Fruit fly (Drosophila melanogaster): Measurements from ENCODE around the gene CG4972.

Gene CG4972

dm6 chr2L:10299077-10299809, 15.3 kb upstream of the CG4972 start:
- TF ChIP-seq CTCF (optimal IDR thresholded peaks at IDR 0.05) (no peak), CG8478 (optimal IDR thresholded peaks at IDR 0.05) (no peak)

dm6 chr2L:10299810-10300147, 14.8 kb upstream of the CG4972 start, which contains the start of gene CYLD:
Gene CYLD (minus strand): TSS chr2L:10299847.
- TF ChIP-seq CTCF (optimal IDR thresholded peaks at IDR 0.05) (no peak), CG8478 (optimal IDR thresholded peaks at IDR 0.05) (no peak)

- TF ChIP-seq CTCF (optimal IDR thresholded peaks at IDR 0.05) (no peak), CG8478 (optimal IDR thresholded peaks at IDR 0.05) (no peak)
These were observed 12.7 kb upstream of the CG4972 start, which contains the start of gene CG13138 for dm6 chr2L:10301918-10302317. Gene CG13138 (minus strand): TSS chr2L:10302018.

- TF ChIP-seq CTCF (optimal IDR thresholded peaks at IDR 0.05) = peak in 1 of 2 experiments; percentile 48
- no peak for TF ChIP-seq CG8478 (optimal IDR thresholded peaks at IDR 0.05)
These were observed 10.8 kb upstream of the CG4972 start, which contains the start of gene nmd for dm6 chr2L:10303786-10304185. Gene nmd (minus strand): TSS chr2L:10303947.

- no peak for TF ChIP-seq CTCF (optimal IDR thresholded peaks at IDR 0.05)
- TF ChIP-seq CG8478 (optimal IDR thresholded peaks at IDR 0.05) = no peak
These were observed 8.9 kb upstream of the CG4972 start for dm6 chr2L:10305538-10306147.

- TF ChIP-seq CTCF (optimal IDR thresholded peaks at IDR 0.05) = no peak
- TF ChIP-seq CG8478 (optimal IDR thresholded peaks at IDR 0.05) = no peak
These were observed 7.9 kb upstream of the CG4972 start, which contains the start of the genes CG5390 and CG4968 for dm6 chr2L:10306518-10307260. Gene CG5390 (minus strand): TSS chr2L:10306594. Gene CG4968 (plus strand): TSS chr2L:10306922.

- TF ChIP-seq CTCF (optimal IDR thresholded peaks at IDR 0.05) (no peak), CG8478 (optimal IDR thresholded peaks at IDR 0.05) (no peak)
These were observed 3.8 kb upstream of the CG4972 start, which contains the start of gene Cdk5alpha for dm6 chr2L:10310614-10311382. Gene Cdk5alpha (minus strand): TSS chr2L:10310956.

dm6 chr2L:10311822-10312221, 2.8 kb upstream of the CG4972 start:
- TF ChIP-seq CTCF (optimal IDR thresholded peaks at IDR 0.05) (peak in 1 of 2 experiments; percentile 6), CG8478 (optimal IDR thresholded peaks at IDR 0.05) (no peak)

- no peak for TF ChIP-seq CG8478 (optimal IDR thresholded peaks at IDR 0.05)
- no peak for TF ChIP-seq CTCF (optimal IDR thresholded peaks at IDR 0.05)
These were observed 1.3 kb downstream of the CG4972 start for dm6 chr2L:10315888-10316287.

- TF ChIP-seq CG8478 (optimal IDR thresholded peaks at IDR 0.05) (no peak), CTCF (optimal IDR thresholded peaks at IDR 0.05) (no peak)
These were observed 5.7 kb downstream of the CG4972 start for dm6 chr2L:10320174-10320775.

- no peak for TF ChIP-seq CG8478 (optimal IDR thresholded peaks at IDR 0.05)
- TF ChIP-seq CTCF (optimal IDR thresholded peaks at IDR 0.05) = no peak
These were observed 6.5 kb downstream of the CG4972 start for dm6 chr2L:10321036-10321583.

dm6 chr2L:10321612-10322011, 7.0 kb downstream of the CG4972 start:
- TF ChIP-seq CTCF (optimal IDR thresholded peaks at IDR 0.05) (no peak), CG8478 (optimal IDR thresholded peaks at IDR 0.05) (no peak)

- TF ChIP-seq CG8478 (optimal IDR thresholded peaks at IDR 0.05) (no peak), CTCF (optimal IDR thresholded peaks at IDR 0.05) (no peak)
These were observed 7.6 kb downstream of the CG4972 start, which contains the start of gene CG4995 for dm6 chr2L:10322176-10322575. Gene CG4995 (plus strand): TSS chr2L:10322476.

Measured in S2 (cell line).